Worm (Caenorhabditis elegans) whole organism, midembryonic: ENCODE data around the gene F35F10.6.

Source experiments
- T22C8.4 ChIP-seq: fragments of 200-800 bp; sonication (Bioruptor generic); IDR thresholded peaks from 2 replicates; pipeline ENCODE4 v1.3.6; 2022; ENCODE audit warnings: missing genetic modification characterization, missing compliant biosample characterization
- cog-1 ChIP-seq: sonication (generic microtip); optimal IDR thresholded peaks from 2 replicates; lab custom pipeline; 2016; ENCODE audit warnings: missing genetic modification characterization, missing compliant biosample characterization
- flt-1 ChIP-seq: fragments of 200-800 bp; sonication (Bioruptor generic); IDR thresholded peaks from 2 replicates; pipeline ENCODE4 v1.3.6; 2022; ENCODE audit warnings: missing genetic modification characterization, missing compliant biosample characterization
- klf-2 ChIP-seq: fragments of 200-800 bp; sonication (Bioruptor generic); conservative IDR thresholded peaks from 2 replicates; pipeline ENCODE4 v1.3.6; 2022; ENCODE audit warnings: missing genetic modification reagents, missing genetic modification characterization, missing compliant biosample characterization
- med-1 ChIP-seq: sonication (generic microtip); optimal IDR thresholded peaks from 2 replicates; lab custom pipeline; 2017; ENCODE audit warnings: missing genetic modification characterization, mild to moderate bottlenecking, missing compliant biosample characterization, antibody characterized with exemption, missing genetic modification reagents; ENCODE audit not compliant: insufficient read depth
- ztf-29 ChIP-seq: fragments of 200-800 bp; sonication (Bioruptor generic); IDR thresholded peaks from 2 replicates; pipeline ENCODE4 v1.3.6; 2022; ENCODE audit warnings: missing genetic modification reagents, missing genetic modification characterization, missing compliant biosample characterization

The F35F10.6 gene

ce11 chrV:3241175-3241574 lies 48.0 kb downstream of the F35F10.6 start, which contains the start of gene srj-11:
Gene srj-11, plus strand, starts transcription at chrV:3241424.
- no peak for TF ChIP-seq klf-2 (GFP tag; lab: Robert Waterston, UW)
- TF ChIP-seq cog-1 (tag; lab: Kevin White, UChicago): no peak
- no peak for TF ChIP-seq flt-1 (GFP tag; lab: Robert Waterston, UW)
- no peak for TF ChIP-seq ztf-29 (GFP tag; lab: Robert Waterston, UW)
- no peak for TF ChIP-seq med-1 (GFP tag; lab: Kevin White, UChicago)
- no peak for TF ChIP-seq T22C8.4
